Worm (Caenorhabditis elegans) whole organism, young adult: ENCODE measurements around the gene nhr-4.

Experiments
- Y56A3A.18 ChIP-seq: fragments of 200-800 bp; sonication (Bioruptor generic); IDR thresholded peaks from 2 replicates; pipeline ENCODE4 v1.3.6; 2022; ENCODE audit warnings: missing genetic modification reagents, missing genetic modification characterization, missing compliant biosample characterization
- ZK185.1 ChIP-seq: sonication (generic microtip); optimal IDR thresholded peaks from 2 replicates; lab custom pipeline; 2016; ENCODE audit warnings: mild to moderate bottlenecking, missing genetic modification characterization, missing compliant biosample characterization; ENCODE audit not compliant: poor library complexity, severe bottlenecking
- madf-10 ChIP-seq: sonication (generic microtip); optimal IDR thresholded peaks from 2 replicates; lab custom pipeline; 2016; ENCODE audit warnings: mild to moderate bottlenecking, missing genetic modification characterization, missing compliant biosample characterization
- unc-62 ChIP-seq: fragments of 150-350 bp; optimal IDR thresholded peaks from 2 replicates; lab custom pipeline; 2014; ENCODE audit warnings: missing biosample characterization, missing genetic modification reagents, missing genetic modification characterization

DNA sequence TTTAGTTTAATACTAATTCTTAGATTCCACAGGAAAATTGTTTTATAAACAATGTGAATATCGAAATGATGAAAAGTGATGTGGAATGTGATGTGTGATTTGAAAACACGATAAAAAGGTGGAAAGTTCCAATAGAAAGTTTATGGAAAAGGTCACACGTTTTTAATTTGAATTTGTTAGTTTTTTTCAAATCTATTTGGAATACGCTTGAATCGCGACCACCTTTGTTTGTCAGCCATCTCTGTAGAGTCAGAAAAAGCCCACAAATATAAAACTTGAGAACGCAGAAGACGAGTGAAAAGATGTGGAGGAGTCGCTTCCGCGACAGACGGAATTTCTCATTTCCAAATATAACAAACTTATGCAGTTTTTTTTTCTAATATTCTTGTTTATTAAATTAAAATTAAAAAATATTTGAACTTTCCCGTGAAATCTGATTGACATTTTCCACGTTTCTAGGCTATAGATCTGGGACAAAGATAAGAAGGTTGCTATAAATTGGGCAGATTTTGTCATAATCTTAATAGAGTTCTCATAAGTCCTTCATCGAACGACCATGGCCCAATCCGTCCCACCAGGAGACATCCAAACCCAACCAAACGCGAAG, 38.0 kb upstream of the nhr-4 start, which contains the start of the genes kin-24 and msp-56:
- no peak for TF ChIP-seq unc-62 (GFP tag; lab: Kevin White, UChicago)
- no peak for TF ChIP-seq ZK185.1 (tag; lab: Kevin White, UChicago)
- TF ChIP-seq madf-10 (tag; lab: Kevin White, UChicago) = no peak
- TF ChIP-seq Y56A3A.18 (GFP tag; lab: Robert Waterston, UW) = no peak
